Worm (Caenorhabditis elegans): ENCODE data around the gene F42C5.4.

DNA sequence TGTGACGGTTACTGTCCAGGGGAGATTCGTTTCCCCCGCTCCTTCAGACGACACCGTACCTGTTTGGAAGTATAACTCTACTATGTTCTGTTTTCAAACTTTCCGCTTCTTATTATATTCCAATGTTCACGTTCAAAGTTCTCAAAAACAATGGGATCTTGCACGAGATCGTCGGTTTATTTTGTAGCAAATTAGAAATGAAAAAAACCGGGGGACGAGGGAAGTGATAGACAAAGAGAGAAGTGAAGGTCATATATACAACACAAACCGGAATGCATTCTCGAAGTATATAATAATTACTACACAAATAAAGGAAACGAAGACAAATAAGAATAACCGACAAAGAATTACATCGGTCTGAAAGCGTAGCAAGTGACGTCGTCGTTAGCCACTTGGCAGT is 17.8 kb upstream of the F42C5.4 start:
- TF ChIP-seq fkh-10 (GFP tag; optimal IDR thresholded peaks at IDR 0.05) (no peak), elt-3 (tag; optimal IDR thresholded peaks at IDR 0.05) (no peak), pqm-1 (tag; optimal IDR thresholded peaks at IDR 0.05) (no peak)
